Fruit fly (Drosophila melanogaster): ENCODE results near the gene Itpr.

The Itpr gene

DNA sequence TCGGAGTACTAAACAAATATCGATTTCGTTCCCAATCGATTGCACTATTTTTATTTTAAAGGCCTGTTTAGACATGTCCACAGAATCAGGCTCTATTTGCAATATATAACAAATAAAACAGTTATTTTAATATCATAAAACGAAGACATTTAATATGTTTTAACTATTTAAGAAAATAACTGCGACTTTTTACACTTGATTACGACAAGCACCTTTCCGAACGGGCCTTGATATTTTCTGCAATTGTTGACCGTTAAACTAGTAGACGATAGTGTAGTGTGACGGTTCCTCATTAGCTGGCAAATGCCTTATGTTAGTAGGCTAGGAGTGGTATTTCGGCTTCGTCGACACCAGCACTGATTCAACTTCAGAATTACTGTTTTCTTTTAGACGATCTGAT is 51.7 kb downstream of the Itpr start, which contains the start of the genes CG2931 and Rheb (continued):
- TF ChIP-seq Oaz (GFP tag; IDR thresholded peaks at IDR 0.05) (peak; percentile 49; the same call in 1 of the 2 replicates), tin (GFP tag; optimal IDR thresholded peaks at IDR 0.05) (peak; percentile 67), CrebB (tag; optimal IDR thresholded peaks at IDR 0.05) (peak; percentile 14), CG12299 (tag; optimal IDR thresholded peaks at IDR 0.05) (peak; percentile 41), fd102C (GFP tag; optimal IDR thresholded peaks at IDR 0.05) (no peak), CG13775 (GFP tag; optimal IDR thresholded peaks at IDR 0.05) (peak; percentile 70), D19A (tag; optimal IDR thresholded peaks at IDR 0.05) (peak; percentile 48), CG30020 (tag; optimal IDR thresholded peaks at IDR 0.05) (peak; percentile 97), Nf-YB (GFP tag; optimal IDR thresholded peaks at IDR 0.05) (peak; percentile 43), CG10959 (GFP tag; IDR thresholded peaks at IDR 0.05) (no peak), bsh (GFP tag; optimal IDR thresholded peaks at IDR 0.05) (peak in 1 of 2 experiments; percentile 70), CG2712 (tag; optimal IDR thresholded peaks at IDR 0.05) (peak; percentile 78), Nf-YA (GFP tag; IDR thresholded peaks at IDR 0.05) (no peak), TFAM (GFP tag; optimal IDR thresholded peaks at IDR 0.05) (no peak), Med (GFP tag) (peak; percentile 92), nmo (GFP tag; optimal IDR thresholded peaks at IDR 0.05) (peak; percentile 84), Hr51 (GFP tag; optimal IDR thresholded peaks at IDR 0.05) (peak; percentile 53 to 63), CG17385 (GFP tag; optimal IDR thresholded peaks at IDR 0.05) (peak; percentile 45), grn (GFP tag; optimal IDR thresholded peaks at IDR 0.05) (peak; percentile 39), row (GFP tag; IDR thresholded peaks at IDR 0.05) (peak; percentile 94), cad (GFP tag; optimal IDR thresholded peaks at IDR 0.05) (no peak), ase (GFP tag; IDR thresholded peaks at IDR 0.05) (peak; percentile 47; the same call in 2 of the 3 replicates), CG31441 (GFP tag; IDR thresholded peaks at IDR 0.05) (peak; percentile 61), klu (GFP tag; IDR thresholded peaks at IDR 0.05) (peak; percentile 25; the same call in 1 of the 2 replicates), onecut (GFP tag; IDR thresholded peaks at IDR 0.05) (peak; percentile 84), vnd (GFP tag; IDR thresholded peaks at IDR 0.05; ENCODE audit: partially characterized antibody) (peak; percentile 74), sr (GFP tag; IDR thresholded peaks at IDR 0.05) (no peak), lov (optimal IDR thresholded peaks at IDR 0.05) (no peak), lov (GFP tag; IDR thresholded peaks at IDR 0.05) (peak; percentile 27; the same call in 1 of the 3 replicates), E2f2 (GFP tag; IDR thresholded peaks at IDR 0.05) (peak; percentile 51; the same call in 1 of the 2 replicates), CG14710 (tag; optimal IDR thresholded peaks at IDR 0.05) (peak; percentile 87), CG17328 (GFP tag; IDR thresholded peaks at IDR 0.05) (peak; percentile 49), CG8089 (GFP tag; optimal IDR thresholded peaks at IDR 0.05) (peak; percentile 4), ATbp (GFP tag; optimal IDR thresholded peaks at IDR 0.05) (no peak), CG17359 (tag; optimal IDR thresholded peaks at IDR 0.05) (peak; percentile 47), CG9817 (tag; optimal IDR thresholded peaks at IDR 0.05) (peak; percentile 76), CG8359 (GFP tag; optimal IDR thresholded peaks at IDR 0.05; ENCODE audit: borderline replicate concordance) (no peak), maf-S (GFP tag; optimal IDR thresholded peaks at IDR 0.05) (peak; percentile 53), zfh2 (GFP tag; optimal IDR thresholded peaks at IDR 0.05) (peak; percentile 72), hth (optimal IDR thresholded peaks at IDR 0.05) (no peak), Dp (GFP tag; optimal IDR thresholded peaks at IDR 0.05) (peak; percentile 35), gsb (GFP tag; IDR thresholded peaks at IDR 0.05) (no peak), zen2 (GFP tag; IDR thresholded peaks at IDR 0.05; ENCODE audit: partially characterized antibody) (no peak; the same call in 2 of the 3 replicates), vfl (GFP tag; optimal IDR thresholded peaks at IDR 0.05) (peak; percentile 42), zfh1 (GFP tag; IDR thresholded peaks at IDR 0.05) (peak; percentile 66; the same call in 2 of the 3 replicates), CG12236 (GFP tag; optimal IDR thresholded peaks at IDR 0.05) (no peak), CG17361 (GFP tag; IDR thresholded peaks at IDR 0.05) (peak; percentile 65; the same call in 1 of the 3 replicates), Hr39 (optimal IDR thresholded peaks at IDR 0.05) (no peak), Hr3 (GFP tag; optimal IDR thresholded peaks at IDR 0.05) (peak; percentile 63), CG9727 (GFP tag; optimal IDR thresholded peaks at IDR 0.05) (peak; percentile 67), CG18599 (GFP tag; optimal IDR thresholded peaks at IDR 0.05) (peak; percentile 37)
